Fruit fly (Drosophila melanogaster): Measurements from ENCODE around the gene TotC.
A peak's percentile ranks its signal among the peaks of the same experiment; 100 is the strongest.

The TotC gene

DNA sequence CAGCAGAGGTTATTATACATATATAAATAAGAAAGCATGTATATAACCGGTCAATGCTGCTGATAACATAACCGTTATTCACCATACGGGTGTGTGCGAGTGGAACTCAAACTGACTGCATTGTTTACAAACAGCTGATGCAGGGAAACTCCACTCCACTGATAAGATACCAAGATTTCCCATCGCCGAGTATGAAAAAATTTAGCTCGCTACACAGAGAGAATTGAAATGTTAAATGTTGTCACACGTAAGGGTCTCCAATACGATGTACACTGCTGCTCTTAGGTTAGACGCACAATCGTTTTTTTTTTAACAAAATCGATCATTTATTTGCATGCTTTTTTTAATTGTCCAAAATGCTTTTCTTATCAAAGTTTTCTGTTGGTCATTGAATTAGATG lies 39.1 kb upstream of the TotC start (continued):
- TF ChIP-seq lola (GFP tag; optimal IDR thresholded peaks at IDR 0.05) (no peak), CG12299 (tag; optimal IDR thresholded peaks at IDR 0.05) (no peak), CG12071 (GFP tag; optimal IDR thresholded peaks at IDR 0.05) (no peak), nmo (GFP tag; optimal IDR thresholded peaks at IDR 0.05) (peak; percentile 22), Fer3 (tag; optimal IDR thresholded peaks at IDR 0.05) (no peak), seq (GFP tag; IDR thresholded peaks at IDR 0.05) (no peak), lbe (GFP tag; optimal IDR thresholded peaks at IDR 0.05) (no peak), CG17385 (GFP tag; optimal IDR thresholded peaks at IDR 0.05) (peak; percentile 14), schlank (tag; optimal IDR thresholded peaks at IDR 0.05) (no peak), CG4404 (GFP tag; IDR thresholded peaks at IDR 0.05) (no peak), CG4707 (GFP tag; optimal IDR thresholded peaks at IDR 0.05) (no peak), Pdp1 (GFP tag; optimal IDR thresholded peaks at IDR 0.05) (no peak), Awh (GFP tag; IDR thresholded peaks at IDR 0.05) (no peak), CG6689 (GFP tag; IDR thresholded peaks at IDR 0.05) (no peak), gsb (GFP tag; IDR thresholded peaks at IDR 0.05) (no peak), Oaz (GFP tag; IDR thresholded peaks at IDR 0.05) (no peak), stc (GFP tag; IDR thresholded peaks at IDR 0.05) (peak; percentile 48; the same call in 1 of the 2 replicates)

- TF ChIP-seq lab (GFP tag; optimal IDR thresholded peaks at IDR 0.05) (peak; percentile 87), corto (GFP tag; optimal IDR thresholded peaks at IDR 0.05) (no peak), hkb (optimal IDR thresholded peaks at IDR 0.05) (no peak), hkb (GFP tag; IDR thresholded peaks at IDR 0.05) (peak; percentile 59), oc (tag; optimal IDR thresholded peaks at IDR 0.05) (peak; percentile 39), CG8359 (GFP tag; optimal IDR thresholded peaks at IDR 0.05; ENCODE audit: borderline replicate concordance) (no peak), CG6654 (GFP tag; optimal IDR thresholded peaks at IDR 0.05) (no peak), Dad (GFP tag; optimal IDR thresholded peaks at IDR 0.05) (no peak), sd (tag; optimal IDR thresholded peaks at IDR 0.05) (peak; percentile 87), CG11398 (GFP tag; optimal IDR thresholded peaks at IDR 0.05) (peak; percentile 46), seq (GFP tag; IDR thresholded peaks at IDR 0.05) (peak; percentile 44; the same call in 1 of the 2 replicates), CG34376 (GFP tag; optimal IDR thresholded peaks at IDR 0.05) (peak; percentile 22), CG1603 (tag; optimal IDR thresholded peaks at IDR 0.05) (peak; percentile 66), CrebB (tag; optimal IDR thresholded peaks at IDR 0.05) (peak; percentile 73), grau (tag; optimal IDR thresholded peaks at IDR 0.05) (peak; percentile 26), her (GFP tag; optimal IDR thresholded peaks at IDR 0.05) (peak; percentile 46), sr (GFP tag; IDR thresholded peaks at IDR 0.05) (0 out of 3 replicates have a peak, but pooled peaks have one; percentile 5), CG10274 (GFP tag; optimal IDR thresholded peaks at IDR 0.05) (no peak), Doc2 (GFP tag; IDR thresholded peaks at IDR 0.05) (no peak), Max (GFP tag; optimal IDR thresholded peaks at IDR 0.05) (peak; percentile 8), Eip74EF (GFP tag; optimal IDR thresholded peaks at IDR 0.05) (peak in 1 of 2 experiments; percentile 1), ash1 (GFP tag; optimal IDR thresholded peaks at IDR 0.05) (peak; percentile 13), crp (GFP tag; optimal IDR thresholded peaks at IDR 0.05) (no peak), CG17802 (tag; optimal IDR thresholded peaks at IDR 0.05) (no peak), CG13775 (GFP tag; optimal IDR thresholded peaks at IDR 0.05) (no peak), CG12104 (GFP tag; optimal IDR thresholded peaks at IDR 0.05) (peak; percentile 19), sens-2 (GFP tag; IDR thresholded peaks at IDR 0.05) (no peak), D19B (GFP tag; optimal IDR thresholded peaks at IDR 0.05) (peak; percentile 6), ems (GFP tag; optimal IDR thresholded peaks at IDR 0.05) (peak; percentile 19), slou (GFP tag; optimal IDR thresholded peaks at IDR 0.05) (peak; percentile 0), CG2116 (GFP tag; optimal IDR thresholded peaks at IDR 0.05) (peak; percentile 17), CG18764 (GFP tag; optimal IDR thresholded peaks at IDR 0.05) (peak; percentile 22), chif (GFP tag; optimal IDR thresholded peaks at IDR 0.05) (peak in 1 of 2 experiments; percentile 53), CG31365 (tag; optimal IDR thresholded peaks at IDR 0.05) (peak; percentile 61)
These were observed 38.0 kb upstream of the TotC start for dm6 chr3R:20834770-20835183.

All from whole organism, embryonic.